Worm (Caenorhabditis elegans): ENCODE measurements around the gene K09E2.3.

ce11 chrX:8713754-8714295 lies 40.9 kb downstream of the K09E2.3 start, which contains the start of gene F53A9.6:
- TF ChIP-seq lin-11 (tag; optimal IDR thresholded peaks at IDR 0.05) (no peak), R02D3.7 (tag; optimal IDR thresholded peaks at IDR 0.05) (no peak), nhr-237 (tag; optimal IDR thresholded peaks at IDR 0.05) (no peak), ztf-11 (tag; optimal IDR thresholded peaks at IDR 0.05) (no peak), elt-3 (tag; optimal IDR thresholded peaks at IDR 0.05) (no peak), C34F6.9 (tag; optimal IDR thresholded peaks at IDR 0.05) (no peak), unc-39 (tag; optimal IDR thresholded peaks at IDR 0.05) (no peak), Y55F3AM.14 (GFP tag; optimal IDR thresholded peaks at IDR 0.05) (no peak), snpc-4 (tag; optimal IDR thresholded peaks at IDR 0.05) (no peak), crh-2 (tag; optimal IDR thresholded peaks at IDR 0.05) (no peak), unc-55 (GFP tag; optimal IDR thresholded peaks at IDR 0.05) (no peak)

Data from whole organism, L2 larva.